Worm (Caenorhabditis elegans): Measurements from ENCODE around the gene lin-15B.

lin-15B gene

DNA sequence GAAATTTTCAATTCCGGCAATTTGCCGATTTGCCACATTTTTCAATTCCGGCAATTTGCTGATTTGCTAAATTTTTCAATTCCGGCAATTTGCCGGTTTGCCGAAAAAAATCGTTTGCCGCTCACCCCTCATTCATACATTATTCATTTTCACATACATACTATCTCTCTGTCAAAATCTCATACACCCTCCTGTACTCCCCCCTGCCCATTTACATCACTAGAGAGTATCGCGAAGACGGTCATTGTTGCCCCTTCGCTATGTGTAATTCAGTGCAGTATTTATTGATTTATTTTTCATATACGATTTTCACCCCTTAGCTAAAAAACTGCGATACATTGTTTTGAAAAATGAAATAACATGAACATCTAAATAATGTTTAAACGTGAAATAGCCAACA lies 10.5 kb downstream of the lin-15B start:
- TF ChIP-seq elt-1 (tag; optimal IDR thresholded peaks at IDR 0.05) (no peak), lin-39 (tag; optimal IDR thresholded peaks at IDR 0.05) (no peak), skn-1 (tag; optimal IDR thresholded peaks at IDR 0.05) (no peak), lin-13 (GFP tag; optimal IDR thresholded peaks at IDR 0.05) (peak; percentile 78), sma-3 (GFP tag; optimal IDR thresholded peaks at IDR 0.05) (peak; percentile 86), R02D3.7 (tag; optimal IDR thresholded peaks at IDR 0.05) (no peak), sma-9 (GFP tag; optimal IDR thresholded peaks at IDR 0.05) (peak; percentile 83), sma-9 (tag; optimal IDR thresholded peaks at IDR 0.05) (no peak), aly-2 (tag; optimal IDR thresholded peaks at IDR 0.05) (no peak), dmd-4 (tag; optimal IDR thresholded peaks at IDR 0.05) (no peak), Y55F3AM.14 (GFP tag; optimal IDR thresholded peaks at IDR 0.05) (no peak), snpc-4 (tag; optimal IDR thresholded peaks at IDR 0.05) (peak; percentile 68), C34F6.9 (tag; optimal IDR thresholded peaks at IDR 0.05) (peak; percentile 32), ztf-4 (tag; optimal IDR thresholded peaks at IDR 0.05) (no peak), nhr-11 (tag; optimal IDR thresholded peaks at IDR 0.05) (no peak), nhr-12 (tag; optimal IDR thresholded peaks at IDR 0.05) (no peak), elt-3 (tag; optimal IDR thresholded peaks at IDR 0.05) (no peak), unc-55 (GFP tag; optimal IDR thresholded peaks at IDR 0.05) (peak; percentile 54), ZK546.5 (tag; optimal IDR thresholded peaks at IDR 0.05) (no peak), mdl-1 (tag; optimal IDR thresholded peaks at IDR 0.05) (peak in 1 of 2 experiments; percentile 7), peb-1 (tag; optimal IDR thresholded peaks at IDR 0.05) (no peak), lin-11 (tag; optimal IDR thresholded peaks at IDR 0.05) (peak; percentile 9), lsy-2 (tag; optimal IDR thresholded peaks at IDR 0.05) (peak; percentile 44 to 71), nhr-23 (tag; optimal IDR thresholded peaks at IDR 0.05) (no peak), gmeb-1 (tag; optimal IDR thresholded peaks at IDR 0.05) (peak; percentile 80), crh-2 (tag; optimal IDR thresholded peaks at IDR 0.05) (peak; percentile 89), ama-1 (optimal IDR thresholded peaks at IDR 0.05) (no peak), nhr-25 (tag; optimal IDR thresholded peaks at IDR 0.05) (no peak), nhr-10 (tag; optimal IDR thresholded peaks at IDR 0.05) (no peak), ztf-1 (GFP tag; conservative IDR thresholded peaks at IDR 0.05) (no peak), unc-39 (tag; optimal IDR thresholded peaks at IDR 0.05) (no peak), nhr-6 (tag; optimal IDR thresholded peaks at IDR 0.05) (peak; percentile 18), mab-5 (tag; optimal IDR thresholded peaks at IDR 0.05) (peak; percentile 30), ceh-82 (tag; optimal IDR thresholded peaks at IDR 0.05) (no peak), fos-1 (tag; optimal IDR thresholded peaks at IDR 0.05) (peak; percentile 55), zag-1 (tag; optimal IDR thresholded peaks at IDR 0.05) (no peak), nhr-129 (tag; optimal IDR thresholded peaks at IDR 0.05) (peak; percentile 85), nhr-237 (tag; optimal IDR thresholded peaks at IDR 0.05) (peak; percentile 40), nhr-21 (tag; optimal IDR thresholded peaks at IDR 0.05) (peak; percentile 86), alr-1 (tag; optimal IDR thresholded peaks at IDR 0.05) (no peak), blmp-1 (tag; optimal IDR thresholded peaks at IDR 0.05; ENCODE audit: insufficient read depth) (no peak), egl-27 (tag; optimal IDR thresholded peaks at IDR 0.05) (peak; percentile 34), ztf-11 (tag; optimal IDR thresholded peaks at IDR 0.05) (no peak), sem-4 (tag; optimal IDR thresholded peaks at IDR 0.05) (peak; percentile 57), F13H6.1 (tag; optimal IDR thresholded peaks at IDR 0.05) (no peak), unc-62 (GFP tag; optimal IDR thresholded peaks at IDR 0.05) (no peak), mbf-1 (tag; optimal IDR thresholded peaks at IDR 0.05) (no peak), nhr-77 (tag; optimal IDR thresholded peaks at IDR 0.05) (peak; percentile 55), ceh-16 (tag; optimal IDR thresholded peaks at IDR 0.05) (peak; percentile 46)

All from whole organism, L2 larva.